Fruit fly (Drosophila melanogaster) whole organism, prepupa: ENCODE data around the gene vsg.
A peak's percentile ranks its signal among the peaks of the same experiment; 100 is the strongest.

Experiments
- CG10669 ChIP-seq: fragments of 200-800 bp; sonication (Bioruptor generic); optimal IDR thresholded peaks from 3 replicates; lab custom pipeline; 2018; ENCODE audit warnings: missing biosample characterization, mild to moderate bottlenecking, missing genetic modification characterization, moderate library complexity
- CG11294 ChIP-seq: fragments of 200-800 bp; sonication (Bioruptor generic); IDR thresholded peaks from 2 replicates; pipeline ENCODE4 v1.3.6; 2022; ENCODE audit warnings: missing biosample characterization, missing genetic modification characterization
- CG11902 ChIP-seq: fragments of 200-800 bp; sonication (Bioruptor generic); optimal IDR thresholded peaks from 3 replicates; lab custom pipeline; 2016; ENCODE audit warnings: missing biosample characterization, missing genetic modification characterization
- CG1621 ChIP-seq: fragments of 200-800 bp; sonication (Bioruptor generic); optimal IDR thresholded peaks from 3 replicates; lab custom pipeline; 2018; ENCODE audit warnings: missing biosample characterization, mild to moderate bottlenecking, missing genetic modification characterization
- CG31627 ChIP-seq: fragments of 200-800 bp; sonication (Bioruptor generic); optimal IDR thresholded peaks from 3 replicates; lab custom pipeline; 2016; ENCODE audit warnings: missing biosample characterization, missing genetic modification characterization
- CG32006 ChIP-seq: fragments of 200-800 bp; sonication (Bioruptor generic); optimal IDR thresholded peaks from 3 replicates; lab custom pipeline; 2017; ENCODE audit warnings: missing biosample characterization, mild to moderate bottlenecking, missing genetic modification characterization
- CG34406 ChIP-seq: fragments of 200-800 bp; sonication (Bioruptor generic); optimal IDR thresholded peaks from 3 replicates; lab custom pipeline; 2016; ENCODE audit warnings: missing biosample characterization, missing genetic modification characterization
- CG3919 ChIP-seq: fragments of 200-800 bp; sonication (Bioruptor generic); optimal IDR thresholded peaks from 3 replicates; lab custom pipeline; 2016; ENCODE audit warnings: missing biosample characterization, missing genetic modification characterization
- CG6792 ChIP-seq: fragments of 200-800 bp; sonication (Bioruptor generic); optimal IDR thresholded peaks from 3 replicates; lab custom pipeline; 2016; ENCODE audit warnings: missing biosample characterization, missing genetic modification characterization
- CG6808 ChIP-seq: fragments of 200-800 bp; sonication (Bioruptor generic); optimal IDR thresholded peaks from 3 replicates; lab custom pipeline; 2017; ENCODE audit warnings: missing biosample characterization, missing genetic modification characterization, mild to moderate bottlenecking, moderate library complexity, missing genetic modification reagents
- CG7368 ChIP-seq: fragments of 200-800 bp; sonication (Bioruptor generic); optimal IDR thresholded peaks from 3 replicates; lab custom pipeline; 2016; ENCODE audit warnings: missing biosample characterization, missing genetic modification characterization
- CG8119 ChIP-seq: fragments of 200-800 bp; sonication (Bioruptor generic); IDR thresholded peaks from 3 replicates; pipeline ENCODE4 v1.3.6; 2022; ENCODE audit warnings: missing biosample characterization, missing genetic modification characterization
- CG8319 ChIP-seq: fragments of 200-800 bp; sonication (Bioruptor generic); optimal IDR thresholded peaks from 3 replicates; lab custom pipeline; 2016; ENCODE audit warnings: missing biosample characterization, missing genetic modification characterization
- CG8632 ChIP-seq: fragments of 200-800 bp; sonication (Bioruptor generic); optimal IDR thresholded peaks from 3 replicates; lab custom pipeline; 2016; ENCODE audit warnings: missing biosample characterization, missing genetic modification characterization
- CG9139 ChIP-seq: fragments of 200-800 bp; sonication (Bioruptor generic); optimal IDR thresholded peaks from 3 replicates; lab custom pipeline; 2017; ENCODE audit warnings: missing biosample characterization, mild to moderate bottlenecking, missing genetic modification characterization
- Eip75B ChIP-seq: fragments of 200-800 bp; sonication (Bioruptor generic); optimal IDR thresholded peaks from 3 replicates; lab custom pipeline; 2016; ENCODE audit warnings: missing biosample characterization, missing genetic modification characterization
- Eip78C ChIP-seq: fragments of 200-800 bp; sonication (Bioruptor generic); peaks from one replicate; lab custom pipeline; 2016; ENCODE audit warnings: missing biosample characterization, missing genetic modification characterization
- Ets96B ChIP-seq: fragments of 200-800 bp; optimal IDR thresholded peaks from 2 replicates; lab custom pipeline; 2019; ENCODE audit warnings: missing biosample characterization, mild to moderate bottlenecking, missing genetic modification characterization, moderate library complexity
- Hr38 ChIP-seq: sonication (Bioruptor generic); optimal IDR thresholded peaks from 2 replicates; lab custom pipeline; 2016; ENCODE audit warnings: missing biosample characterization, missing genetic modification characterization
- Hr39 ChIP-seq: fragments of 200-800 bp; sonication (Bioruptor generic); optimal IDR thresholded peaks from 2 replicates; lab custom pipeline; 2016; ENCODE audit warnings: missing biosample characterization, missing genetic modification characterization
- Hr4 ChIP-seq: fragments of 200-800 bp; sonication (Bioruptor generic); optimal IDR thresholded peaks from 3 replicates; lab custom pipeline; 2016; ENCODE audit warnings: missing biosample characterization, missing genetic modification characterization
- Sox102F ChIP-seq: fragments of 200-800 bp; sonication (Bioruptor generic); optimal IDR thresholded peaks from 2 replicates; lab custom pipeline; 2016; ENCODE audit warnings: missing biosample characterization, mild to moderate bottlenecking, missing genetic modification characterization
- Sox14 ChIP-seq: fragments of 200-800 bp; sonication (Bioruptor generic); optimal IDR thresholded peaks from 3 replicates; lab custom pipeline; 2016; ENCODE audit warnings: missing biosample characterization, missing genetic modification characterization
- Sox15 ChIP-seq: fragments of 200-800 bp; sonication (Bioruptor generic); optimal IDR thresholded peaks from 3 replicates; lab custom pipeline; 2016; ENCODE audit warnings: missing biosample characterization, missing genetic modification characterization
- fd59A ChIP-seq: fragments of 200-800 bp; sonication (Bioruptor generic); optimal IDR thresholded peaks from 2 replicates; lab custom pipeline; 2017; ENCODE audit warnings: missing biosample characterization, mild to moderate bottlenecking, missing genetic modification characterization, missing genetic modification reagents
- lz ChIP-seq: fragments of 200-800 bp; sonication (Bioruptor generic); optimal IDR thresholded peaks from 3 replicates; lab custom pipeline; 2016; ENCODE audit warnings: missing biosample characterization, missing genetic modification characterization
- ss ChIP-seq, 2 experiments: fragments of 200-800 bp; sonication (Bioruptor generic); optimal IDR thresholded peaks; 2 replicates in 1 of 2; 3 replicates in 1 of 2; lab custom pipeline; 2017 to 2018; ENCODE audit warnings: mild to moderate bottlenecking in 2 of 2, missing biosample characterization in 2 of 2, missing genetic modification characterization in 2 of 2, moderate library complexity in 1 of 2
- svp ChIP-seq: fragments of 200-800 bp; sonication (Bioruptor generic); peaks from one replicate; lab custom pipeline; 2016; ENCODE audit warnings: missing biosample characterization, missing genetic modification characterization
- topi ChIP-seq: fragments of 200-800 bp; sonication (Bioruptor generic); optimal IDR thresholded peaks from 3 replicates; lab custom pipeline; 2016; ENCODE audit warnings: missing biosample characterization, missing genetic modification characterization
- vri ChIP-seq: fragments of 200-800 bp; sonication (Bioruptor generic); optimal IDR thresholded peaks from 3 replicates; lab custom pipeline; 2016; ENCODE audit warnings: missing biosample characterization, mild to moderate bottlenecking, missing genetic modification characterization

Gene vsg

DNA sequence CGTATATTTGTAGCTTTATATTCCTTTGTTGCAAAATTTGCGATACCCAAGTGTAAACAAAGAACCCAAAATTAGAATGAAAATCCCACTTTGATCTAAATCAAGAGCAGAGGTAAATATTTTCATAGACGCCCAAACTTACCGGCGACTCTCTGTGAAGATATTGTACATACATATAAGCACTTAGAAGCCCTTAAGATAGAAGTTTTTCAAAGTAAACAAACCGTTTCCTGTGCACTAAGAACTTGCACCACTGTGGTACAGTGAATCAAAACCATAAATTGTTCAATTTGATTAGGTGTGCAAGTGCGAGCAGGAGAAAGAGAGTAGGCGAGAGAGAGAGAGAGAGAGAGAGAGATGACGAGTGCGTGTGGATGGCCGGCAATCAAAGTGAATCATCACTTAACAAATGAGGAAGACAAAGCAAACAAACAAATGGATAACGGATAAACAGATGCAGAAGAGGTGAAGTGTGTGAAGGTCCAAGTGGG lies 36.1 kb upstream of the vsg start (continued):
- TF ChIP-seq CG3919 (GFP tag; lab: Kevin White, UChicago), result peak; percentile 1
- TF ChIP-seq fd59A, result peak; percentile 2
- TF ChIP-seq CG6792 (GFP tag; lab: Kevin White, UChicago), result peak; percentile 28
- no peak for TF ChIP-seq Hr38 (GFP tag; lab: Kevin White, UChicago)
- peak; percentile 39 for TF ChIP-seq svp (GFP tag; lab: Kevin White, UChicago)
- no peak for TF ChIP-seq CG6808 (GFP tag; lab: Kevin White, UChicago)
- TF ChIP-seq CG31627, result peak; percentile 21
- TF ChIP-seq CG11902 (GFP tag; lab: Kevin White, UChicago), result no peak
- no peak for TF ChIP-seq CG11294 (GFP tag; lab: Robert Waterston, UW)
- TF ChIP-seq Ets96B (tag; lab: Kevin White, UChicago), result peak; percentile 23
- TF ChIP-seq CG1621 (tag; lab: Kevin White, UChicago), result no peak
- TF ChIP-seq Hr4 (GFP tag; lab: Kevin White, UChicago), result peak; percentile 47
- TF ChIP-seq Sox102F, result no peak
- no peak for TF ChIP-seq CG8319 (GFP tag; lab: Kevin White, UChicago)

DNA sequence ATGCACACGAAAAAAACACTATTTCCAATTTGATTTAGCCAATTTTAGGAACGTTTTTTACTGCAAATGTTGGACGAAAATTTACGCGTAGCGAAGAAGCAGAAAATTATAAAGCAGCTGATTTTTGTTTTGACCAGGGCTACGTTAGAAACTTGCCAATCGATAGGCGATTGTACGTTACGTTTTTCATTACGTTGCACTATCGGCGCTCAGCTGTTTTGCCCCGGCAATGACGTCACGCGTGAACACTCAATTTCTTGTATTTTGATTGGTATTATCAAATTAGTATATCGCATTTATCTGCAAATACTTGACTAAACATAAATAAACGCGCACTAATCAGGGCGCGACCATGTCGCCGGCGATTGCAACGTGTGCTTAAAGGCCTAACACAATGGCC lies 35.1 kb upstream of the vsg start, which contains the start of the genes fry and CG16717:
Gene fry, minus strand, starts transcription at position 110 of the 400 bp plus-strand sequence.
Gene CG16717, plus strand, starts transcription at position 208 of the 400 bp plus-strand sequence.
- TF ChIP-seq Sox14 (GFP tag; lab: Kevin White, UChicago) (no peak), Eip78C (GFP tag; lab: Kevin White, UChicago) (peak; percentile 7), vri (GFP tag; lab: Kevin White, UChicago) (peak; percentile 47)

DNA sequence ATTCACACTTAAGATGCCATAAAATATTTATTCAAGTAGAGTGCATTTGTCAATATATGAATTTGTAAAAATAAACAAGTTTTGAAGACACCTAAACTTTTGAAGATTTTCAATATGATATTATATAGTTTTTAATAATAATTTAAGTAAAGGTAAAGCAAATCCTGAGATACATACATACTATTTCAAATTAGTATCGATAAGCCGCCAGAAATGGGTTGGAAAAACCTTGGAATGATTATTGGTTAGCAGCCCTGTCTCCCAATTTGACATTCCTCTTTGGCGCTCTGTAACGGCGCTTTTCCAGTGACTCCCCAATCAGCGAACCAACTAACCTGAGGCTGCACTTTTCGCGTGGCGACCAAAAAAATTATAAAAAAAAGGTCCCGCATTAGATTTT lies 33.2 kb upstream of the vsg start, which contains the start of gene alphaTub67C:
Gene alphaTub67C, plus strand, starts transcription at position 301 of the 400 bp plus-strand sequence.
- TF ChIP-seq CG7368 (GFP tag; lab: Kevin White, UChicago), result no peak
- TF ChIP-seq Hr38 (GFP tag; lab: Kevin White, UChicago), result no peak
- TF ChIP-seq CG6792 (GFP tag; lab: Kevin White, UChicago), result no peak
- no peak for TF ChIP-seq topi (GFP tag; lab: Kevin White, UChicago)
- no peak for TF ChIP-seq CG10669 (GFP tag; lab: Kevin White, UChicago)
- no peak for TF ChIP-seq CG9139 (GFP tag; lab: Kevin White, UChicago)

DNA sequence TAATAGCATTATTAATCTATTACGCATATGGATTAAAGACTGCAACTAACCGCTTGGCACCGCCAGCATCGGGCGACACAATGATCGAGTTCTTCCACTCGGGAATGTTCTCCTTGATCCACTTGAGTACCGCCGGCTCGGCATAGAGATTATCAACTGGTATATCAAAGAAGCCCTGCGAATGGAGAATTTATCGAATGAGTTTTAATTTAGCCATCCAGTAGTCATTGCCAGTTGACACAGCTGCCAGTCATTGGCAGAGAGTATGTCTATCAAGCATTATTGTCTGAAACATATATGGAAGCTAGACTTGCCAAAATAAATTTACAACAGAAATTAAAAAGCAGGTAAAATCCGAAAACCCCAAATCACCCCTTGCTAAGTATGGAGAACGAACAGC lies 29.3 kb upstream of the vsg start, which contains the start of gene CG16719:
Gene CG16719, plus strand, starts transcription at position 301 of the 400 bp plus-strand sequence.
- TF ChIP-seq CG8632, result no peak
- no peak for TF ChIP-seq CG34406 (GFP tag; lab: Kevin White, UChicago)
- TF ChIP-seq CG32006 (GFP tag; lab: Kevin White, UChicago), result no peak
- no peak for TF ChIP-seq Eip75B (GFP tag; lab: Kevin White, UChicago)
- no peak for TF ChIP-seq fd59A
- TF ChIP-seq Hr4 (GFP tag; lab: Kevin White, UChicago), result no peak
- TF ChIP-seq Hr39 (GFP tag; lab: Kevin White, UChicago), result no peak
- no peak for TF ChIP-seq ss (GFP tag; optimal IDR thresholded peaks at IDR 0.05; lab: Kevin White, UChicago)
- TF ChIP-seq Sox102F, result no peak

DNA sequence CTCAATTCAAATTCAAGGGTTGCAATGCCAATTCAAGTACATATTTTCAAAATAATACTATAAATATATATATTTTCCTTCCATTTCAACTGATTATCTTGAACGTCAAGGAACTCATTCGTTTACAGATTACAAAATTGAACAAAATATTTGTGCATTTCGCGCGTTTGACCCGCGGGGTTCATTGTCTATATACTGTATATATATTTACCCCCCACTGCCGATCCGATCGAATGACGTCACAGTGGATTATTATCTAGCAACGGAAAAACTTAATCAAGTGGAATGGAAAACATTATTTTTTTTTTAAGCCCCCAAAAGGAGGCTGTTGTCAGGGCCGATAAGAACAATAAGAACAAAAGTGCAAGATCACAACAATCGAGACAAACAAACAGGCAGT lies 26.6 kb upstream of the vsg start:
- TF ChIP-seq svp (GFP tag; lab: Kevin White, UChicago), result peak; percentile 95
- TF ChIP-seq CG3919 (GFP tag; lab: Kevin White, UChicago), result no peak
- TF ChIP-seq, all 60 proteins: peak for 1

DNA sequence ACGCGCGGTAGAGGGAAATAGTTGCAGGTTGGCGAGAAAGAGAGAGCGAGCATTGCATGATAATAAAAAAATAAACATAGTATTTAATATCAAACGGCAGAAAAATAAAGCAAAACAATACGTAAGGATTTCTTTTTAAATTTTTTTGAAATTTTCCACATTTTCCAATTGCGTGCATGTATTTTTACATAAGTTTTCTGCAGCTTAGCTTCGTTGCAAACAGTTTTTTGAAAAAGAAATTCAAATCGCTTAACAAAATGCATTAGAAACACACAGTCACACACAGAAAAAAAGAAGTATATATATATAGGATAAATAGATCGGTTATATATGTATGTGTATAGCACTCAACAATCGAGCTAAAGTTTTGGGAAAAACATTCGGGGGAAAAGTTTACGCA lies 25.4 kb upstream of the vsg start:
- no peak for TF ChIP-seq Sox15
- TF ChIP-seq Hr4 (GFP tag; lab: Kevin White, UChicago), result no peak
- TF ChIP-seq lz (GFP tag; lab: Kevin White, UChicago), result no peak
- no peak for TF ChIP-seq Sox102F
- TF ChIP-seq CG3919 (GFP tag; lab: Kevin White, UChicago), result no peak
- TF ChIP-seq topi (GFP tag; lab: Kevin White, UChicago), result no peak
- TF ChIP-seq CG8119 (GFP tag; lab: Robert Waterston, UW), result no peak
- no peak for TF ChIP-seq Eip78C (GFP tag; lab: Kevin White, UChicago)
